Fruit fly (Drosophila melanogaster): Measurements from ENCODE around the gene RagA-B.

The RagA-B gene

dm6 chr3R:9031797-9032418, 47.8 kb upstream of the RagA-B start (continued):
- TF ChIP-seq tap (tag; optimal IDR thresholded peaks at IDR 0.05), result peak; percentile 88
- peak; percentile 95 for TF ChIP-seq slbo (GFP tag; IDR thresholded peaks at IDR 0.05)
- peak; percentile 64 for TF ChIP-seq Usf (GFP tag; optimal IDR thresholded peaks at IDR 0.05)
- TF ChIP-seq Hr39 (optimal IDR thresholded peaks at IDR 0.05), result no peak
- no peak for TF ChIP-seq CG1832 (GFP tag; optimal IDR thresholded peaks at IDR 0.05)
- TF ChIP-seq HHEX (GFP tag; optimal IDR thresholded peaks at IDR 0.05), result peak; percentile 88
- peak; percentile 91 for TF ChIP-seq CG11456 (GFP tag; IDR thresholded peaks at IDR 0.05)
- TF ChIP-seq CG1529 (GFP tag; optimal IDR thresholded peaks at IDR 0.05), result peak; percentile 87
- TF ChIP-seq crc (GFP tag; optimal IDR thresholded peaks at IDR 0.05), result peak; percentile 68
- TF ChIP-seq CG10147 (GFP tag; optimal IDR thresholded peaks at IDR 0.05), result peak; percentile 79
- TF ChIP-seq CG16815 (GFP tag; optimal IDR thresholded peaks at IDR 0.05), result peak; percentile 57
- TF ChIP-seq kni (GFP tag; optimal IDR thresholded peaks at IDR 0.05), result no peak
- peak; percentile 91 for TF ChIP-seq CG4730 (GFP tag; IDR thresholded peaks at IDR 0.05)
- peak; percentile 92 for TF ChIP-seq Aef1 (GFP tag; IDR thresholded peaks at IDR 0.05)
- TF ChIP-seq CG30020 (tag; optimal IDR thresholded peaks at IDR 0.05), result peak; percentile 19
- TF ChIP-seq Nf-YA (GFP tag; IDR thresholded peaks at IDR 0.05), result peak; percentile 84
- TF ChIP-seq ken (GFP tag; IDR thresholded peaks at IDR 0.05), result peak; percentile 90
- peak; percentile 90 for TF ChIP-seq Fer3 (tag; optimal IDR thresholded peaks at IDR 0.05)
- peak; percentile 80 for TF ChIP-seq CG4854 (GFP tag; optimal IDR thresholded peaks at IDR 0.05)
- peak; percentile 63 to 83 for TF ChIP-seq Pdp1 (GFP tag; optimal IDR thresholded peaks at IDR 0.05)
- TF ChIP-seq lab (GFP tag; optimal IDR thresholded peaks at IDR 0.05), result peak; percentile 95
- TF ChIP-seq Spps (tag; optimal IDR thresholded peaks at IDR 0.05), result peak; percentile 67
- TF ChIP-seq Fer1 (GFP tag; optimal IDR thresholded peaks at IDR 0.05), result peak; percentile 85
- TF ChIP-seq Sox100B (GFP tag; optimal IDR thresholded peaks at IDR 0.05), result peak; percentile 87
- no peak for TF ChIP-seq CG42726 (GFP tag; IDR thresholded peaks at IDR 0.05; ENCODE audit: partially characterized antibody)
- TF ChIP-seq Ets65A (GFP tag), result peak; percentile 85
- peak; percentile 75 for TF ChIP-seq CG10959 (GFP tag; IDR thresholded peaks at IDR 0.05)
- peak; percentile 57 for TF ChIP-seq sd (tag; optimal IDR thresholded peaks at IDR 0.05)
- TF ChIP-seq Hmx (GFP tag; optimal IDR thresholded peaks at IDR 0.05), result peak; percentile 53
- TF ChIP-seq Antp (GFP tag; optimal IDR thresholded peaks at IDR 0.05), result peak; percentile 79
- peak; percentile 65 for TF ChIP-seq CG12236 (GFP tag; optimal IDR thresholded peaks at IDR 0.05)
- TF ChIP-seq CG4404 (GFP tag; IDR thresholded peaks at IDR 0.05), result peak; percentile 69
- TF ChIP-seq twi (tag; optimal IDR thresholded peaks at IDR 0.05), result peak; percentile 43
- TF ChIP-seq CG2202 (tag; optimal IDR thresholded peaks at IDR 0.05), result peak; percentile 61
- peak; percentile 92 for TF ChIP-seq CG4360 (GFP tag; IDR thresholded peaks at IDR 0.05)
- peak; percentile 87 for TF ChIP-seq Blimp-1 (GFP tag; optimal IDR thresholded peaks at IDR 0.05)
- no peak for TF ChIP-seq CG4328 (GFP tag; optimal IDR thresholded peaks at IDR 0.05)
- peak; percentile 84 for TF ChIP-seq NFAT (GFP tag; IDR thresholded peaks at IDR 0.05)
- peak; percentile 65 for TF ChIP-seq CG18764 (GFP tag; optimal IDR thresholded peaks at IDR 0.05)
- peak; percentile 85 for TF ChIP-seq CG10209 (GFP tag; optimal IDR thresholded peaks at IDR 0.05)
- TF ChIP-seq CG3995 (GFP tag; optimal IDR thresholded peaks at IDR 0.05), result peak; percentile 47
- no peak; the same call in 1 of the 2 replicates for TF ChIP-seq dimm (GFP tag; IDR thresholded peaks at IDR 0.05)
- peak; percentile 58 for TF ChIP-seq CG3065 (GFP tag; optimal IDR thresholded peaks at IDR 0.05)
- peak; percentile 65 for TF ChIP-seq CG4707 (GFP tag; optimal IDR thresholded peaks at IDR 0.05)
- TF ChIP-seq Elba2 (GFP tag; optimal IDR thresholded peaks at IDR 0.05), result no peak
- no peak for TF ChIP-seq CG14965 (GFP tag; optimal IDR thresholded peaks at IDR 0.05; ENCODE audit: borderline replicate concordance)
- peak; percentile 84 for TF ChIP-seq CoRest (tag; optimal IDR thresholded peaks at IDR 0.05)
- TF ChIP-seq CG12744 (GFP tag; optimal IDR thresholded peaks at IDR 0.05), result peak; percentile 44
- peak; percentile 75 for TF ChIP-seq Abd-B (GFP tag; optimal IDR thresholded peaks at IDR 0.05)
- TF ChIP-seq CG7745 (tag; optimal IDR thresholded peaks at IDR 0.05), result no peak
